Worm (Caenorhabditis elegans): ENCODE data around the gene srz-29.
"Not testable (repeated sequence)": the region's sequence is repeated elsewhere in the genome, so short reads cannot be mapped to it uniquely, and the experiment has no call there.

srz-29 gene

ce11 chrIV:13619203-13619602 lies 26.5 kb downstream of the srz-29 start, which contains the start of gene C08F11.3:
C08F11.3 (plus strand) TSS chrIV:13619503.
- no peak for TF ChIP-seq flt-1 (GFP tag; IDR thresholded peaks at IDR 0.05)
- TF ChIP-seq T22C8.4 (GFP tag; IDR thresholded peaks at IDR 0.05) = no peak
- TF ChIP-seq tab-1 (GFP tag; IDR thresholded peaks at IDR 0.05) = no peak
- TF ChIP-seq med-1 (GFP tag; optimal IDR thresholded peaks at IDR 0.05; ENCODE audit: insufficient read depth) = no peak
- no peak for TF ChIP-seq ztf-23 (GFP tag; IDR thresholded peaks at IDR 0.05)
- TF ChIP-seq klf-2 (GFP tag; conservative IDR thresholded peaks at IDR 0.05) = no peak
- TF ChIP-seq cog-1 (tag; optimal IDR thresholded peaks at IDR 0.05) = no peak
- TF ChIP-seq ztf-29 (GFP tag; IDR thresholded peaks at IDR 0.05) = no peak
- TF ChIP-seq ref-1 (GFP tag; conservative IDR thresholded peaks at IDR 0.05) = no peak

ce11 chrIV:13609755-13610154 lies 36.0 kb downstream of the srz-29 start, which contains the start of gene C08F11.13:
C08F11.13 (minus strand) TSS chrIV:13609892.
- TF ChIP-seq flt-1 (GFP tag; IDR thresholded peaks at IDR 0.05) = no peak
- TF ChIP-seq ztf-29 (GFP tag; IDR thresholded peaks at IDR 0.05) = no peak
- no peak for TF ChIP-seq cog-1 (tag; optimal IDR thresholded peaks at IDR 0.05)
- no peak for TF ChIP-seq ztf-23 (GFP tag; IDR thresholded peaks at IDR 0.05)
- TF ChIP-seq klf-2 (GFP tag; conservative IDR thresholded peaks at IDR 0.05) = no peak
- TF ChIP-seq ref-1 (GFP tag; conservative IDR thresholded peaks at IDR 0.05) = no peak
- no peak for TF ChIP-seq med-1 (GFP tag; optimal IDR thresholded peaks at IDR 0.05; ENCODE audit: insufficient read depth)
- TF ChIP-seq tab-1 (GFP tag; IDR thresholded peaks at IDR 0.05) = no peak
- TF ChIP-seq T22C8.4 (GFP tag; IDR thresholded peaks at IDR 0.05) = no peak

ce11 chrIV:13601973-13602669 lies 43.6 kb downstream of the srz-29 start, which contains the start of gene Y45F10B.59:
Y45F10B.59 (plus strand) TSS chrIV:13602619.
- TF ChIP-seq flt-1 (GFP tag; IDR thresholded peaks at IDR 0.05) (no peak), tab-1 (GFP tag; IDR thresholded peaks at IDR 0.05) (no peak), med-1 (GFP tag; optimal IDR thresholded peaks at IDR 0.05; ENCODE audit: insufficient read depth) (no peak), cog-1 (tag; optimal IDR thresholded peaks at IDR 0.05) (no peak), ztf-29 (GFP tag; IDR thresholded peaks at IDR 0.05) (no peak), klf-2 (GFP tag; conservative IDR thresholded peaks at IDR 0.05) (no peak), ztf-23 (GFP tag; IDR thresholded peaks at IDR 0.05) (no peak), T22C8.4 (GFP tag; IDR thresholded peaks at IDR 0.05) (no peak), ref-1 (GFP tag; conservative IDR thresholded peaks at IDR 0.05) (no peak)

ce11 chrIV:13601428-13601827 lies 44.3 kb downstream of the srz-29 start:
- TF ChIP-seq T22C8.4 (GFP tag; IDR thresholded peaks at IDR 0.05) (no peak), flt-1 (GFP tag; IDR thresholded peaks at IDR 0.05) (no peak), tab-1 (GFP tag; IDR thresholded peaks at IDR 0.05) (no peak), ref-1 (GFP tag; conservative IDR thresholded peaks at IDR 0.05) (no peak), med-1 (GFP tag; optimal IDR thresholded peaks at IDR 0.05; ENCODE audit: insufficient read depth) (no peak), cog-1 (tag; optimal IDR thresholded peaks at IDR 0.05) (no peak), ztf-23 (GFP tag; IDR thresholded peaks at IDR 0.05) (no peak), klf-2 (GFP tag; conservative IDR thresholded peaks at IDR 0.05) (no peak), ztf-29 (GFP tag; IDR thresholded peaks at IDR 0.05) (no peak)

- TF ChIP-seq tab-1 (GFP tag; IDR thresholded peaks at IDR 0.05) = no peak
- TF ChIP-seq med-1 (GFP tag; optimal IDR thresholded peaks at IDR 0.05; ENCODE audit: insufficient read depth) = no peak
- no peak for TF ChIP-seq T22C8.4 (GFP tag; IDR thresholded peaks at IDR 0.05)
- no peak for TF ChIP-seq flt-1 (GFP tag; IDR thresholded peaks at IDR 0.05)
- no peak for TF ChIP-seq ref-1 (GFP tag; conservative IDR thresholded peaks at IDR 0.05)
- TF ChIP-seq ztf-23 (GFP tag; IDR thresholded peaks at IDR 0.05) = no peak
- no peak for TF ChIP-seq klf-2 (GFP tag; conservative IDR thresholded peaks at IDR 0.05)
- TF ChIP-seq ztf-29 (GFP tag; IDR thresholded peaks at IDR 0.05) = no peak
- TF ChIP-seq cog-1 (tag; optimal IDR thresholded peaks at IDR 0.05) = no peak
Observed at ce11 chrIV:13600643-13601042, 45.1 kb downstream of the srz-29 start.

ce11 chrIV:13597813-13598212 lies 47.9 kb downstream of the srz-29 start, which contains the start of gene Y45F10B.9:
Y45F10B.9 (minus strand) TSS chrIV:13597913.
- not testable (repeated sequence) for TF ChIP-seq T22C8.4 (GFP tag; IDR thresholded peaks at IDR 0.05); klf-2 (GFP tag; conservative IDR thresholded peaks at IDR 0.05); ref-1 (GFP tag; conservative IDR thresholded peaks at IDR 0.05)

Measured in whole organism, midembryonic.